Fruit fly (Drosophila melanogaster) whole organism, embryonic: ENCODE results near the gene CG9297.

Experiments used
- CG10267 ChIP-seq: fragments of 200-800 bp; sonication (Bioruptor generic); optimal IDR thresholded peaks from 2 replicates; lab custom pipeline; 2018; ENCODE audit warnings: missing biosample characterization, mild to moderate bottlenecking, missing genetic modification characterization, moderate library complexity
- CG10366 ChIP-seq: fragments of 200-800 bp; sonication (Bioruptor generic); IDR thresholded peaks from 2 replicates; pipeline ENCODE4 v1.3.6; 2022; ENCODE audit warnings: missing biosample characterization, missing genetic modification characterization
- CG14014 ChIP-seq: fragments of 200-800 bp; sonication (Bioruptor generic); IDR thresholded peaks from 2 replicates; pipeline ENCODE4 v1.3.6; 2022; ENCODE audit warnings: missing biosample characterization, missing genetic modification characterization
- CG14710 ChIP-seq: fragments of 200-800 bp; sonication (Bioruptor generic); optimal IDR thresholded peaks from 3 replicates; lab custom pipeline; 2019; ENCODE audit warnings: missing biosample characterization, mild to moderate bottlenecking, missing genetic modification characterization, moderate library complexity
- CG15073 ChIP-seq: fragments of 200-800 bp; sonication (Bioruptor generic); optimal IDR thresholded peaks from 2 replicates; lab custom pipeline; 2016; ENCODE audit warnings: missing biosample characterization, missing genetic modification characterization
- CG15479 ChIP-seq: fragments of 200-800 bp; sonication (Bioruptor generic); optimal IDR thresholded peaks from 3 replicates; lab custom pipeline; 2019; ENCODE audit warnings: missing biosample characterization, mild to moderate bottlenecking, missing genetic modification characterization, moderate library complexity
- CG16813 ChIP-seq: fragments of 200-800 bp; sonication (Bioruptor generic); IDR thresholded peaks from 3 replicates; pipeline ENCODE4 v1.3.6; 2022; ENCODE audit warnings: missing biosample characterization, missing genetic modification characterization; ENCODE audit not compliant: partially characterized antibody
- CG17912 ChIP-seq: fragments of 200-800 bp; sonication (Bioruptor generic); optimal IDR thresholded peaks from 2 replicates; lab custom pipeline; 2018; ENCODE audit warnings: missing biosample characterization, mild to moderate bottlenecking, missing genetic modification characterization
- CG2129 ChIP-seq: fragments of 200-800 bp; sonication (Bioruptor generic); IDR thresholded peaks from 2 replicates; pipeline ENCODE4 v1.3.6; 2022; ENCODE audit warnings: missing biosample characterization, missing genetic modification characterization; ENCODE audit not compliant: partially characterized antibody
- CG2678 ChIP-seq: fragments of 200-800 bp; sonication (Bioruptor generic); optimal IDR thresholded peaks from 3 replicates; lab custom pipeline; 2019; ENCODE audit warnings: missing biosample characterization, mild to moderate bottlenecking, missing genetic modification characterization, moderate library complexity
- CG33557 ChIP-seq: fragments of 200-800 bp; sonication (Bioruptor generic); optimal IDR thresholded peaks from 2 replicates; lab custom pipeline; 2019; ENCODE audit warnings: missing biosample characterization, mild to moderate bottlenecking, missing genetic modification characterization, moderate library complexity
- CG34422 ChIP-seq: fragments of 200-800 bp; sonication (Bioruptor generic); IDR thresholded peaks from 3 replicates; pipeline ENCODE4 v1.3.6; 2022; ENCODE audit warnings: missing biosample characterization, missing genetic modification characterization
- CG4707 ChIP-seq: fragments of 200-800 bp; sonication (Bioruptor generic); optimal IDR thresholded peaks from 2 replicates; lab custom pipeline; 2018; ENCODE audit warnings: missing biosample characterization, mild to moderate bottlenecking, missing genetic modification characterization, moderate library complexity
- CG7271 ChIP-seq: fragments of 200-800 bp; sonication (Bioruptor generic); optimal IDR thresholded peaks from 2 replicates; lab custom pipeline; 2018; ENCODE audit warnings: missing biosample characterization, mild to moderate bottlenecking, missing genetic modification characterization, moderate library complexity
- CG7745 ChIP-seq: fragments of 200-800 bp; sonication (Bioruptor generic); optimal IDR thresholded peaks from 2 replicates; lab custom pipeline; 2018; ENCODE audit warnings: missing biosample characterization, mild to moderate bottlenecking, missing genetic modification characterization, moderate library complexity
- CG8089 ChIP-seq: fragments of 200-800 bp; sonication (Bioruptor generic); optimal IDR thresholded peaks from 3 replicates; lab custom pipeline; 2016; ENCODE audit warnings: missing biosample characterization, missing genetic modification characterization
- CG8765 ChIP-seq: fragments of 200-800 bp; sonication (Bioruptor generic); IDR thresholded peaks from 2 replicates; pipeline ENCODE4 v1.3.6; 2022; ENCODE audit warnings: missing biosample characterization, missing genetic modification characterization
- CoRest ChIP-seq: fragments of 200-800 bp; sonication (Bioruptor generic); optimal IDR thresholded peaks from 3 replicates; lab custom pipeline; 2018; ENCODE audit warnings: missing biosample characterization, mild to moderate bottlenecking, missing genetic modification characterization, moderate library complexity
- Deaf1 ChIP-seq: fragments of 200-800 bp; optimal IDR thresholded peaks from 3 replicates; lab custom pipeline; 2019; ENCODE audit warnings: missing biosample characterization, mild to moderate bottlenecking, missing genetic modification characterization, moderate library complexity
- Fer1 ChIP-seq: fragments of 200-800 bp; sonication (Bioruptor generic); optimal IDR thresholded peaks from 2 replicates; lab custom pipeline; 2017; ENCODE audit warnings: missing biosample characterization, mild to moderate bottlenecking, missing genetic modification characterization
- HLH4C ChIP-seq: fragments of 200-800 bp; sonication (Bioruptor generic); IDR thresholded peaks from 3 replicates; pipeline ENCODE4 v1.3.6; 2022; ENCODE audit warnings: missing biosample characterization, missing genetic modification characterization; ENCODE audit not compliant: partially characterized antibody
- HLH54F ChIP-seq: fragments of 200-800 bp; sonication (Bioruptor generic); optimal IDR thresholded peaks from 3 replicates; lab custom pipeline; 2016; ENCODE audit warnings: missing biosample characterization, missing genetic modification characterization
- Meics ChIP-seq: fragments of 200-800 bp; sonication (Bioruptor generic); optimal IDR thresholded peaks from 2 replicates; lab custom pipeline; 2017; ENCODE audit warnings: missing biosample characterization, mild to moderate bottlenecking, missing genetic modification characterization
- NC2α ChIP-seq: fragments of 200-800 bp; sonication (Bioruptor generic); optimal IDR thresholded peaks from 2 replicates; lab custom pipeline; 2016; ENCODE audit warnings: missing biosample characterization, missing genetic modification characterization
- Nf-YC ChIP-seq: fragments of 200-800 bp; optimal IDR thresholded peaks from 3 replicates; lab custom pipeline; 2019; ENCODE audit warnings: missing biosample characterization, mild to moderate bottlenecking, missing genetic modification characterization, moderate library complexity
- PHDP ChIP-seq: fragments of 200-800 bp; sonication (Bioruptor generic); optimal IDR thresholded peaks from 3 replicates; lab custom pipeline; 2018; ENCODE audit warnings: missing biosample characterization, mild to moderate bottlenecking, missing genetic modification characterization, moderate library complexity
- Poxn ChIP-seq: fragments of 200-800 bp; sonication (Bioruptor generic); IDR thresholded peaks from 2 replicates; pipeline ENCODE4 v1.3.6; 2022; ENCODE audit warnings: missing biosample characterization, missing genetic modification characterization
- Xbp1 ChIP-seq: fragments of 200-800 bp; sonication (Bioruptor generic); optimal IDR thresholded peaks from 3 replicates; lab custom pipeline; 2016; ENCODE audit warnings: missing biosample characterization, mild to moderate bottlenecking, missing genetic modification characterization
- Xrp1 ChIP-seq: fragments of 200-800 bp; sonication (Bioruptor generic); IDR thresholded peaks from 2 replicates; pipeline ENCODE4 v1.3.6; 2022; ENCODE audit warnings: missing biosample characterization, missing genetic modification characterization
- YL-1 ChIP-seq: fragments of 200-800 bp; sonication (Bioruptor generic); optimal IDR thresholded peaks from 3 replicates; lab custom pipeline; 2017; ENCODE audit warnings: missing biosample characterization, mild to moderate bottlenecking, missing genetic modification characterization
- az2 ChIP-seq: fragments of 200-800 bp; sonication (Bioruptor generic); optimal IDR thresholded peaks from 3 replicates; lab custom pipeline; 2016; ENCODE audit warnings: missing biosample characterization, missing genetic modification characterization
- ci ChIP-seq: fragments of 200-800 bp; sonication (Bioruptor generic); IDR thresholded peaks from 3 replicates; pipeline ENCODE4 v1.3.6; 2022; ENCODE audit warnings: missing biosample characterization, missing genetic modification characterization
- dpn ChIP-seq, 2 experiments: fragments of 200-800 bp; sonication (Bioruptor generic); optimal IDR thresholded peaks; 3 replicates each; lab custom pipeline; 2016; ENCODE audit warnings: missing biosample characterization in 2 of 2, missing genetic modification characterization in 2 of 2
- gce ChIP-seq: fragments of 200-800 bp; sonication (Bioruptor generic); IDR thresholded peaks from 3 replicates; pipeline ENCODE4 v1.3.6; 2022; ENCODE audit warnings: missing biosample characterization, missing genetic modification characterization
- gem ChIP-seq: fragments of 200-800 bp; sonication (Bioruptor generic); optimal IDR thresholded peaks from 2 replicates; lab custom pipeline; 2019; ENCODE audit warnings: missing biosample characterization, mild to moderate bottlenecking, missing genetic modification characterization, moderate library complexity
- hth ChIP-seq: fragments of >200 bp; optimal IDR thresholded peaks from 2 replicates; lab custom pipeline; 2017; ENCODE audit warnings: inconsistent platforms
- jigr1 ChIP-seq: fragments of 200-800 bp; sonication (Bioruptor generic); IDR thresholded peaks from 3 replicates; pipeline ENCODE4 v1.3.6; 2022; ENCODE audit warnings: missing biosample characterization, missing genetic modification characterization
- knrl ChIP-seq: fragments of 200-800 bp; sonication (Bioruptor generic); IDR thresholded peaks from 3 replicates; pipeline ENCODE4 v1.3.6; 2022; ENCODE audit warnings: missing biosample characterization, missing genetic modification characterization; ENCODE audit not compliant: partially characterized antibody
- onecut ChIP-seq: fragments of 200-800 bp; sonication (Bioruptor generic); IDR thresholded peaks from 2 replicates; pipeline ENCODE4 v1.3.6; 2022; ENCODE audit warnings: missing biosample characterization, missing genetic modification characterization
- org-1 ChIP-seq: fragments of 200-800 bp; sonication (Bioruptor generic); optimal IDR thresholded peaks from 2 replicates; lab custom pipeline; 2017; ENCODE audit warnings: missing biosample characterization, missing genetic modification characterization
- psq ChIP-seq: fragments of 200-800 bp; sonication (Bioruptor generic); optimal IDR thresholded peaks from 2 replicates; lab custom pipeline; 2017; ENCODE audit warnings: missing biosample characterization, missing genetic modification characterization
- ranshi ChIP-seq: fragments of 200-800 bp; sonication (Bioruptor generic); IDR thresholded peaks from 2 replicates; pipeline ENCODE4 v1.3.6; 2022; ENCODE audit warnings: missing biosample characterization, missing genetic modification characterization
- repo ChIP-seq: fragments of 200-800 bp; sonication (Bioruptor generic); optimal IDR thresholded peaks from 2 replicates; lab custom pipeline; 2016; ENCODE audit warnings: missing biosample characterization, missing genetic modification characterization
- ro ChIP-seq: fragments of 200-800 bp; sonication (Bioruptor generic); IDR thresholded peaks from 2 replicates; pipeline ENCODE4 v1.3.6; 2022; ENCODE audit warnings: missing biosample characterization, missing genetic modification characterization
- salm ChIP-seq: fragments of 200-800 bp; sonication (Bioruptor generic); optimal IDR thresholded peaks from 2 replicates; lab custom pipeline; 2018; ENCODE audit warnings: missing biosample characterization, mild to moderate bottlenecking, missing genetic modification characterization
- sima ChIP-seq: fragments of 200-800 bp; sonication (Bioruptor generic); optimal IDR thresholded peaks from 2 replicates; lab custom pipeline; 2016; ENCODE audit warnings: missing biosample characterization, missing genetic modification characterization
- slbo ChIP-seq: fragments of 200-800 bp; sonication (Bioruptor generic); IDR thresholded peaks from 2 replicates; pipeline ENCODE4 v1.3.6; 2022; ENCODE audit warnings: missing biosample characterization, missing genetic modification characterization
- tup ChIP-seq: fragments of 200-800 bp; sonication (Bioruptor generic); optimal IDR thresholded peaks from 2 replicates; lab custom pipeline; 2016; ENCODE audit warnings: missing biosample characterization, mild to moderate bottlenecking, missing genetic modification characterization, moderate library complexity
- zen2 ChIP-seq: fragments of 200-800 bp; sonication (Bioruptor generic); IDR thresholded peaks from 3 replicates; pipeline ENCODE4 v1.3.6; 2022; ENCODE audit warnings: missing biosample characterization, missing genetic modification characterization; ENCODE audit not compliant: partially characterized antibody
- zfh2 ChIP-seq: fragments of 200-800 bp; sonication (Bioruptor generic); optimal IDR thresholded peaks from 2 replicates; lab custom pipeline; 2016; ENCODE audit warnings: missing biosample characterization, missing genetic modification characterization

The CG9297 gene

DNA sequence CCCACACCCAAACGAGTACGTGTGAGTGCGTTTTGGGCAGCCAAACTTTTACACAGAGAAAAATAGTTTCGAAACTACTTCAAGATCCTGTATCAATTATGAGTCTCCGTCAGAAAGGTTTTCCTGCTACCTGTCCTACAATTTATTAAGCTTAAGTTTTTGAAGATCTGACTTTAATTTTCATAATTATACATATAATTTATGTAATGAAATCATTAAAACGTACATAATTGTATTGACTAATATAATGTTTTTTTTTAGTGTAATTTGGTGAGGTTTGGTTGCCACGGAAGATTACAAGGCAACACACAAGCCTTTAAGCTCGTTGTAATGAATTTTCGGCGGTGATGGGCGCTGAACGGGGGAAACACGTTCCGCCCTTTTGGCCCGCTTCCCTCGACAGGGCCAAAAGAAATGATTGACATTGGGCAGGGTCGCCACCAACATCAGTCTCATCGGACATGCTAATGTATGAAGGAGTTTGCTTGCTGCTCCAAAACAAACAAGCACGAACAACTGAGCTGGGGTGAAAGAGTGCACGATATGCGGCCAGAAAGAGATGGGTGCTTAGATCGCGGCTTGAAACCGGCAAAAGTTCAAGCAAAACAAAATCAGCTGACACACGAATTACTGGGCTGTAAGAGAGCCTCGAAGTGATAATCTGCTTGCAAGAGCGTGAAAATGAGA, 22.8 kb downstream of the CG9297 start (continued):
- TF ChIP-seq Nf-YC (no peak), CG10366 (peak; percentile 44; the same call in 1 of the 2 replicates), gce (GFP tag; lab: Robert Waterston, UW) (no peak), CG15479 (GFP tag; lab: Kevin White, UChicago) (no peak), HLH4C (GFP tag; lab: Robert Waterston, UW) (no peak), CG4707 (peak; percentile 54), CG34422 (GFP tag; lab: Robert Waterston, UW) (peak; percentile 42; the same call in 2 of the 3 replicates), CG7271 (tag; lab: Kevin White, UChicago) (no peak), CG14710 (tag; lab: Kevin White, UChicago) (peak; percentile 73), Meics (GFP tag; lab: Kevin White, UChicago) (peak; percentile 25), tup (GFP tag; lab: Kevin White, UChicago) (no peak), hth (no peak), az2 (GFP tag; lab: Kevin White, UChicago) (peak; percentile 81), Deaf1 (peak; percentile 13), jigr1 (no peak), CoRest (peak; percentile 74), CG7745 (tag; lab: Kevin White, UChicago) (no peak), onecut (GFP tag; lab: Robert Waterston, UW) (peak; percentile 61), HLH54F (GFP tag; lab: Kevin White, UChicago) (no peak), psq (peak; percentile 19), CG10267 (tag; lab: Kevin White, UChicago) (peak; percentile 64), CG2129 (GFP tag; lab: Robert Waterston, UW) (no peak), CG8765 (GFP tag; lab: Robert Waterston, UW) (no peak), ci (peak; percentile 85), CG17912 (GFP tag; lab: Kevin White, UChicago) (no peak), PHDP (tag; lab: Kevin White, UChicago) (peak; percentile 81), Xrp1 (peak; percentile 83), zen2 (no peak), NC2α (GFP tag; lab: Kevin White, UChicago) (no peak), knrl (GFP tag; lab: Robert Waterston, UW) (no peak), slbo (GFP tag; lab: Robert Waterston, UW) (peak; percentile 37; the same call in 1 of the 2 replicates), CG16813 (no peak), CG2678 (peak; percentile 85), Poxn (no peak), ro (GFP tag; lab: Robert Waterston, UW) (no peak), salm (tag; lab: Kevin White, UChicago) (peak; percentile 57), YL-1 (GFP tag; lab: Kevin White, UChicago) (no peak), CG8089 (GFP tag; lab: Kevin White, UChicago) (no peak), CG15073 (GFP tag; lab: Kevin White, UChicago) (no peak), dpn (GFP tag; optimal IDR thresholded peaks at IDR 0.05; lab: Kevin White, UChicago) (peak in 1 of 2 experiments; percentile 62), org-1 (peak; percentile 32), gem (tag; lab: Kevin White, UChicago) (peak; percentile 89), sima (GFP tag; lab: Kevin White, UChicago) (no peak), Fer1 (GFP tag; lab: Kevin White, UChicago) (no peak), repo (no peak), CG14014 (GFP tag; lab: Robert Waterston, UW) (no peak), Xbp1 (peak; percentile 73), ranshi (GFP tag; lab: Robert Waterston, UW) (0 out of 2 replicates have a peak, but pooled peaks have one; percentile 25), CG33557 (peak; percentile 44), zfh2 (no peak)
